Worm (Caenorhabditis elegans) whole organism, L3 larva: ENCODE data around the gene gcp-2.2.

Experiments
- ama-1 ChIP-seq: fragments of 150-350 bp; optimal IDR thresholded peaks from 2 replicates; lab custom pipeline; 2018
- ceh-82 ChIP-seq: fragments of 150-350 bp; optimal IDR thresholded peaks from 2 replicates; lab custom pipeline; 2014; ENCODE audit warnings: missing biosample characterization, missing genetic modification characterization
- fkh-10 ChIP-seq: sonication (generic microtip); optimal IDR thresholded peaks from 2 replicates; lab custom pipeline; 2017; ENCODE audit warnings: missing biosample characterization, missing genetic modification reagents, missing genetic modification characterization
- hmg-11 ChIP-seq: sonication (generic microtip); optimal IDR thresholded peaks from 2 replicates; lab custom pipeline; 2016; ENCODE audit warnings: missing genetic modification characterization, missing compliant biosample characterization
- nhr-28 ChIP-seq: fragments of 150-350 bp; optimal IDR thresholded peaks from 2 replicates; lab custom pipeline; 2014; ENCODE audit warnings: missing biosample characterization, missing genetic modification characterization
- snpc-4 ChIP-seq: fragments of 150-350 bp; optimal IDR thresholded peaks from 2 replicates; lab custom pipeline; 2014; ENCODE audit warnings: missing biosample characterization, missing genetic modification characterization
- tbx-2 ChIP-seq: sonication (generic microtip); optimal IDR thresholded peaks from 2 replicates; lab custom pipeline; 2016; ENCODE audit warnings: mild to moderate bottlenecking, missing genetic modification characterization, missing compliant biosample characterization

DNA sequence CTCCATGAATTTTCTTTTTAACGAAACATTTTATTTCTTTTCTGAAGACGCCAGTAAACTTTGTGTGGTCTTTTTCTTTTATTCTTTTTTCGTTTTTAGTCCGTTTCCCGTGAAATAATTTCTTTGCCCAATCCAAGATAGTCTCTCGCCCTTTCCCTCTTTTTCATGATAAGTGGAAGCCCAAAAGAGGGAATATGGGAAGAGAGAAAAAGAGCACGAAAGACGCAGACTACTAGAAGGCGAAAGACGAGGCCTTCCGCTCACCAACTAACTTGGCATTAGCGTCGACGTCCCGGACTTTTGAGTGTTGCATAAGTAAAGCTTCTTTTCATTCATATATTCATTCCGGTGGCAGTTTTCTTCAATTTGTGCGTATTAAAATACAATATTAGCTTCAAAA is 15.4 kb downstream of the gcp-2.2 start:
- TF ChIP-seq hmg-11 (tag; lab: Kevin White, UChicago) (no peak), tbx-2 (no peak), fkh-10 (GFP tag; lab: Kevin White, UChicago) (no peak), nhr-28 (tag; lab: Kevin White, UChicago) (no peak), ceh-82 (tag; lab: Kevin White, UChicago) (no peak), ama-1 (no peak), snpc-4 (no peak)
